Worm (Caenorhabditis elegans): ENCODE data around the gene srx-135.
A peak's percentile ranks its signal among the peaks of the same experiment; 100 is the strongest.

The srx-135 gene

ce11 chrV:13827920-13828319 lies 31.1 kb upstream of the srx-135 start, which contains the start of gene nrf-5:
Gene nrf-5, plus strand, starts transcription at chrV:13828267.
- TF ChIP-seq dsc-1 (tag; optimal IDR thresholded peaks at IDR 0.05), result peak; percentile 69
- TF ChIP-seq lin-14 (GFP tag; optimal IDR thresholded peaks at IDR 0.05), result no peak
- TF ChIP-seq unc-130 (tag; optimal IDR thresholded peaks at IDR 0.05), result no peak
- TF ChIP-seq sptf-1 (tag; optimal IDR thresholded peaks at IDR 0.05), result no peak
- peak; percentile 65 for TF ChIP-seq rnt-1 (tag; optimal IDR thresholded peaks at IDR 0.05)
- no peak for TF ChIP-seq lir-3 (tag; optimal IDR thresholded peaks at IDR 0.05; ENCODE audit: poor library complexity)
- no peak for TF ChIP-seq ceh-82 (tag; optimal IDR thresholded peaks at IDR 0.05)
- no peak for TF ChIP-seq nhr-47 (tag; optimal IDR thresholded peaks at IDR 0.05)
- no peak for TF ChIP-seq ceh-90 (tag; optimal IDR thresholded peaks at IDR 0.05)
- TF ChIP-seq C16A3.4 (tag; optimal IDR thresholded peaks at IDR 0.05), result no peak
- no peak for TF ChIP-seq efl-1 (optimal IDR thresholded peaks at IDR 0.05)
- TF ChIP-seq efl-1 (GFP tag; optimal IDR thresholded peaks at IDR 0.05 in 1 of 2), result peak in 1 of 2 experiments; percentile 5
- no peak for TF ChIP-seq hlh-17 (GFP tag; optimal IDR thresholded peaks at IDR 0.05; ENCODE audit: borderline replicate concordance)
- no peak for TF ChIP-seq nhr-237 (tag; optimal IDR thresholded peaks at IDR 0.05)

- TF ChIP-seq jun-1 (tag; optimal IDR thresholded peaks at IDR 0.05) (no peak), vab-15 (tag; optimal IDR thresholded peaks at IDR 0.05) (no peak), unc-130 (tag; optimal IDR thresholded peaks at IDR 0.05) (no peak), mef-2 (tag; optimal IDR thresholded peaks at IDR 0.05) (no peak), fkh-10 (GFP tag; optimal IDR thresholded peaks at IDR 0.05) (no peak), egl-27 (tag; optimal IDR thresholded peaks at IDR 0.05) (no peak), lin-15B (tag; optimal IDR thresholded peaks at IDR 0.05) (no peak), nhr-19 (GFP tag; conservative IDR thresholded peaks at IDR 0.05) (no peak), efl-1 (optimal IDR thresholded peaks at IDR 0.05) (no peak), efl-1 (GFP tag; optimal IDR thresholded peaks at IDR 0.05 in 1 of 2) (no peak), aha-1 (tag; optimal IDR thresholded peaks at IDR 0.05) (no peak), fkh-8 (tag; optimal IDR thresholded peaks at IDR 0.05) (no peak), ceh-63 (GFP tag; optimal IDR thresholded peaks at IDR 0.05) (no peak), ceh-88 (GFP tag; IDR thresholded peaks at IDR 0.05) (no peak), lir-3 (tag; optimal IDR thresholded peaks at IDR 0.05; ENCODE audit: poor library complexity) (no peak), ama-1 (optimal IDR thresholded peaks at IDR 0.05) (no peak)
These were observed 28.2 kb upstream of the srx-135 start, which contains the start of gene str-165 for ce11 chrV:13830813-13831212. Gene str-165, plus strand, starts transcription at chrV:13831113.

- no peak for TF ChIP-seq lir-3 (tag; optimal IDR thresholded peaks at IDR 0.05; ENCODE audit: poor library complexity)
- no peak for TF ChIP-seq dpl-1 (GFP tag; optimal IDR thresholded peaks at IDR 0.05)
- no peak for TF ChIP-seq blmp-1 (tag; optimal IDR thresholded peaks at IDR 0.05)
- no peak for TF ChIP-seq ceh-8 (GFP tag; optimal IDR thresholded peaks at IDR 0.05)
- TF ChIP-seq lin-14 (GFP tag; optimal IDR thresholded peaks at IDR 0.05), result no peak
- TF ChIP-seq nhr-237 (tag; optimal IDR thresholded peaks at IDR 0.05), result no peak
These were observed 25.1 kb upstream of the srx-135 start, which contains the start of gene srx-129 for ce11 chrV:13833951-13834350. Gene srx-129, plus strand, starts transcription at chrV:13834251.

- TF ChIP-seq efl-1 (optimal IDR thresholded peaks at IDR 0.05) (no peak), efl-1 (GFP tag; optimal IDR thresholded peaks at IDR 0.05 in 1 of 2) (peak in 1 of 2 experiments; percentile 47), snpc-4 (tag; optimal IDR thresholded peaks at IDR 0.05) (no peak)
These were observed 21.8 kb upstream of the srx-135 start, which contains the start of gene srx-128 for ce11 chrV:13837173-13837572. Gene srx-128, plus strand, starts transcription at chrV:13837473.

- TF ChIP-seq jun-1 (tag; optimal IDR thresholded peaks at IDR 0.05) (no peak), isw-1 (GFP tag; IDR thresholded peaks at IDR 0.05) (no peak), Y116A8C.19 (tag; optimal IDR thresholded peaks at IDR 0.05; ENCODE audit: borderline replicate concordance) (no peak), unc-98 (GFP tag; IDR thresholded peaks at IDR 0.05) (no peak), pax-3 (tag; optimal IDR thresholded peaks at IDR 0.05) (no peak), ztf-11 (tag; optimal IDR thresholded peaks at IDR 0.05) (no peak), mab-9 (GFP tag; IDR thresholded peaks at IDR 0.05) (no peak), mef-2 (tag; optimal IDR thresholded peaks at IDR 0.05) (no peak), ceh-88 (GFP tag; IDR thresholded peaks at IDR 0.05) (no peak), nhr-90 (tag; optimal IDR thresholded peaks at IDR 0.05; ENCODE audit: poor library complexity) (no peak), ceh-90 (tag; optimal IDR thresholded peaks at IDR 0.05) (no peak), blmp-1 (tag; optimal IDR thresholded peaks at IDR 0.05) (no peak), zag-1 (tag; optimal IDR thresholded peaks at IDR 0.05) (no peak)
These were observed 19.6 kb upstream of the srx-135 start, which contains the start of gene F55B12.10 for ce11 chrV:13839433-13839832. Gene F55B12.10, plus strand, starts transcription at chrV:13839733.
